Worm (Caenorhabditis elegans): ENCODE results near the gene K12G11.6.
A peak's percentile ranks its signal among the peaks of the same experiment; 100 is the strongest.

Gene K12G11.6

ce11 chrV:11861880-11862544 is 32.1 kb upstream of the K12G11.6 start (continued):
- no peak for TF ChIP-seq tbx-2 (tag; optimal IDR thresholded peaks at IDR 0.05)
- TF ChIP-seq snu-23 (GFP tag; optimal IDR thresholded peaks at IDR 0.05), result no peak
- TF ChIP-seq hlh-17 (GFP tag; optimal IDR thresholded peaks at IDR 0.05; ENCODE audit: borderline replicate concordance), result no peak
- no peak for TF ChIP-seq unc-62 (GFP tag; optimal IDR thresholded peaks at IDR 0.05)
- TF ChIP-seq nhr-237 (tag; optimal IDR thresholded peaks at IDR 0.05), result no peak
- peak; percentile 13 for TF ChIP-seq lin-14 (GFP tag; optimal IDR thresholded peaks at IDR 0.05)
- no peak for TF ChIP-seq nhr-85 (tag)
- no peak for TF ChIP-seq aly-2 (tag; optimal IDR thresholded peaks at IDR 0.05)
- TF ChIP-seq alr-1 (tag; optimal IDR thresholded peaks at IDR 0.05; ENCODE audit: borderline replicate concordance), result no peak
- no peak for TF ChIP-seq C16A3.4 (tag; optimal IDR thresholded peaks at IDR 0.05)
- TF ChIP-seq aha-1 (tag; optimal IDR thresholded peaks at IDR 0.05), result no peak
- TF ChIP-seq lin-35 (GFP tag; optimal IDR thresholded peaks at IDR 0.05), result no peak
- TF ChIP-seq grh-1 (GFP tag; IDR thresholded peaks at IDR 0.05), result no peak

- TF ChIP-seq sup-37 (GFP tag; optimal IDR thresholded peaks at IDR 0.05) (no peak), vab-15 (tag; optimal IDR thresholded peaks at IDR 0.05) (no peak), pqm-1 (tag; optimal IDR thresholded peaks at IDR 0.05) (no peak), xbp-1 (tag; optimal IDR thresholded peaks at IDR 0.05) (no peak), zip-4 (GFP tag; optimal IDR thresholded peaks at IDR 0.05) (no peak), efl-1 (optimal IDR thresholded peaks at IDR 0.05) (no peak), efl-1 (GFP tag; optimal IDR thresholded peaks at IDR 0.05 in 1 of 2) (peak in 1 of 2 experiments; percentile 3), lin-39 (tag; optimal IDR thresholded peaks at IDR 0.05) (no peak), Y116A8C.19 (tag; optimal IDR thresholded peaks at IDR 0.05; ENCODE audit: borderline replicate concordance) (no peak)
These were observed 31.3 kb upstream of the K12G11.6 start, which contains the start of gene R13H4.6 for ce11 chrV:11862817-11863216. R13H4.6 (plus strand) TSS chrV:11863117.

ce11 chrV:11868142-11868541 is 26.0 kb upstream of the K12G11.6 start, which contains the start of gene R13H4.7:
R13H4.7 (minus strand) TSS chrV:11868242.
- no peak for TF ChIP-seq nhr-84 (tag; optimal IDR thresholded peaks at IDR 0.05)
- no peak for TF ChIP-seq aly-2 (tag; optimal IDR thresholded peaks at IDR 0.05)
- TF ChIP-seq nhr-20 (tag; optimal IDR thresholded peaks at IDR 0.05), result no peak
- no peak for TF ChIP-seq nhr-47 (tag; optimal IDR thresholded peaks at IDR 0.05)
- TF ChIP-seq hlh-17 (GFP tag; optimal IDR thresholded peaks at IDR 0.05; ENCODE audit: borderline replicate concordance), result no peak
- TF ChIP-seq C04F5.9 (tag; optimal IDR thresholded peaks at IDR 0.05), result no peak

- TF ChIP-seq blmp-1 (tag; optimal IDR thresholded peaks at IDR 0.05), result no peak
- no peak for TF ChIP-seq efl-1 (optimal IDR thresholded peaks at IDR 0.05)
- TF ChIP-seq efl-1 (GFP tag; optimal IDR thresholded peaks at IDR 0.05 in 1 of 2), result peak in 1 of 2 experiments; percentile 58
These were observed 19.1 kb upstream of the K12G11.6 start, which contains the start of gene sulp-4 for ce11 chrV:11875060-11875459. sulp-4 (plus strand) TSS chrV:11875360.

- TF ChIP-seq elt-3 (tag; optimal IDR thresholded peaks at IDR 0.05), result no peak
- TF ChIP-seq zip-4 (GFP tag; optimal IDR thresholded peaks at IDR 0.05), result no peak
- TF ChIP-seq lin-15B (tag; optimal IDR thresholded peaks at IDR 0.05), result no peak
- TF ChIP-seq unc-98 (GFP tag; IDR thresholded peaks at IDR 0.05), result no peak
- TF ChIP-seq mef-2 (tag; optimal IDR thresholded peaks at IDR 0.05), result no peak
- TF ChIP-seq rnt-1 (tag; optimal IDR thresholded peaks at IDR 0.05), result no peak
- no peak for TF ChIP-seq fkh-10 (GFP tag; optimal IDR thresholded peaks at IDR 0.05)
- TF ChIP-seq skn-1 (tag; optimal IDR thresholded peaks at IDR 0.05), result no peak
- no peak for TF ChIP-seq mab-9 (GFP tag; IDR thresholded peaks at IDR 0.05)
These were observed 17.5 kb upstream of the K12G11.6 start for ce11 chrV:11876657-11877056.
